Worm (Caenorhabditis elegans) whole organism, L1 larva: Measurements from ENCODE around the gene rab-30.
A peak's percentile ranks its signal among the peaks of the same experiment; 100 is the strongest.

Experiments
- C16A3.4 ChIP-seq: fragments of 150-350 bp; optimal IDR thresholded peaks from 2 replicates; lab custom pipeline; 2014; ENCODE audit warnings: missing biosample characterization, missing genetic modification characterization
- C34B4.2 ChIP-seq: sonication (generic microtip); optimal IDR thresholded peaks from 2 replicates; lab custom pipeline; 2017; ENCODE audit warnings: mild to moderate bottlenecking, missing genetic modification characterization, missing compliant biosample characterization
- aha-1 ChIP-seq: fragments of 150-350 bp; optimal IDR thresholded peaks from 2 replicates; lab custom pipeline; 2014; ENCODE audit warnings: missing biosample characterization, missing genetic modification characterization
- aly-2 ChIP-seq: fragments of 150-350 bp; optimal IDR thresholded peaks from 2 replicates; lab custom pipeline; 2014; ENCODE audit warnings: missing biosample characterization, missing genetic modification characterization
- blmp-1 ChIP-seq: fragments of 150-350 bp; optimal IDR thresholded peaks from 2 replicates; lab custom pipeline; 2014; ENCODE audit warnings: missing biosample characterization, missing genetic modification characterization
- ceh-63 ChIP-seq: fragments of 200-800 bp; sonication (Bioruptor generic); optimal IDR thresholded peaks from 2 replicates; lab custom pipeline; 2018; ENCODE audit warnings: mild to moderate bottlenecking, missing genetic modification characterization, missing compliant biosample characterization
- ceh-90 ChIP-seq: sonication (generic microtip); optimal IDR thresholded peaks from 2 replicates; lab custom pipeline; 2016; ENCODE audit warnings: missing genetic modification characterization, missing compliant biosample characterization
- dsc-1 ChIP-seq: sonication (generic microtip); optimal IDR thresholded peaks from 2 replicates; lab custom pipeline; 2016; ENCODE audit warnings: mild to moderate bottlenecking, missing genetic modification characterization, missing compliant biosample characterization
- efl-1 ChIP-seq, 4 experiments: fragments of 150-350 bp; optimal IDR thresholded peaks in 3 of 4; peaks in 1 of 4; 1 replicate in 1 of 4; 2 replicates in 3 of 4; lab custom pipeline; 2014; ENCODE audit warnings: missing biosample characterization in 2 of 4, missing genetic modification characterization in 2 of 4, missing genetic modification reagents in 2 of 4
- fkh-10 ChIP-seq: sonication (generic microtip); optimal IDR thresholded peaks from 2 replicates; lab custom pipeline; 2017; ENCODE audit warnings: missing biosample characterization, missing genetic modification reagents, missing genetic modification characterization
- fkh-4 ChIP-seq: sonication (generic microtip); optimal IDR thresholded peaks from 2 replicates; lab custom pipeline; 2016; ENCODE audit warnings: missing compliant biosample characterization, missing genetic modification characterization, borderline replicate concordance
- fkh-8 ChIP-seq: sonication (generic microtip); optimal IDR thresholded peaks from 2 replicates; lab custom pipeline; 2016; ENCODE audit warnings: mild to moderate bottlenecking, missing genetic modification characterization, missing compliant biosample characterization
- grh-1 ChIP-seq: fragments of 200-800 bp; sonication (Bioruptor generic); IDR thresholded peaks from 2 replicates; pipeline ENCODE4 v1.3.6; 2022; ENCODE audit warnings: missing genetic modification reagents, missing genetic modification characterization, missing compliant biosample characterization
- hlh-17 ChIP-seq: fragments of 200-800 bp; sonication (Bioruptor generic); optimal IDR thresholded peaks from 2 replicates; lab custom pipeline; 2018; ENCODE audit warnings: missing genetic modification characterization, mild to moderate bottlenecking, missing compliant biosample characterization, moderate library complexity, borderline replicate concordance
- jun-1 ChIP-seq: fragments of 150-350 bp; optimal IDR thresholded peaks from 2 replicates; lab custom pipeline; 2014; ENCODE audit warnings: missing biosample characterization, missing genetic modification reagents, missing genetic modification characterization
- lin-14 ChIP-seq: fragments of 200-800 bp; sonication (Bioruptor generic); optimal IDR thresholded peaks from 2 replicates; lab custom pipeline; 2018; ENCODE audit warnings: mild to moderate bottlenecking, missing genetic modification characterization, moderate library complexity, missing compliant biosample characterization
- lir-3 ChIP-seq: sonication (generic microtip); optimal IDR thresholded peaks from 2 replicates; lab custom pipeline; 2016; ENCODE audit warnings: mild to moderate bottlenecking, missing genetic modification characterization, moderate library complexity, missing compliant biosample characterization; ENCODE audit not compliant: poor library complexity
- lsy-2 ChIP-seq, 2 experiments: fragments of 150-350 bp; optimal IDR thresholded peaks; 2 replicates each; lab custom pipeline; 2014; ENCODE audit warnings: missing biosample characterization in 2 of 2, missing genetic modification characterization in 2 of 2
- mab-9 ChIP-seq: fragments of 200-800 bp; sonication (Bioruptor generic); IDR thresholded peaks from 2 replicates; pipeline ENCODE4 v1.3.6; 2022; ENCODE audit warnings: missing genetic modification reagents, missing genetic modification characterization, missing compliant biosample characterization
- mdl-1 ChIP-seq, 2 experiments: fragments of 150-350 bp; optimal IDR thresholded peaks; 2 replicates each; lab custom pipeline; 2014 to 2017; ENCODE audit warnings: missing biosample characterization in 2 of 2, missing genetic modification characterization in 2 of 2, inconsistent platforms in 1 of 2
- mef-2 ChIP-seq: fragments of 150-350 bp; optimal IDR thresholded peaks from 2 replicates; lab custom pipeline; 2014; ENCODE audit warnings: missing biosample characterization, missing genetic modification characterization
- nhr-19 ChIP-seq: fragments of 200-800 bp; sonication (Bioruptor generic); conservative IDR thresholded peaks from 2 replicates; pipeline ENCODE4 v1.3.6; 2022; ENCODE audit warnings: missing genetic modification characterization, missing compliant biosample characterization
- nhr-28 ChIP-seq: fragments of 150-350 bp; optimal IDR thresholded peaks from 2 replicates; lab custom pipeline; 2014; ENCODE audit warnings: missing biosample characterization, missing genetic modification characterization
- nhr-77 ChIP-seq: fragments of 150-350 bp; optimal IDR thresholded peaks from 2 replicates; lab custom pipeline; 2014; ENCODE audit warnings: missing biosample characterization, missing genetic modification characterization
- nhr-84 ChIP-seq: sonication (generic microtip); optimal IDR thresholded peaks from 2 replicates; lab custom pipeline; 2017; ENCODE audit warnings: missing biosample characterization, missing genetic modification characterization
- nhr-85 ChIP-seq: sonication (generic microtip); peaks from one replicate; lab custom pipeline; 2016; ENCODE audit warnings: missing genetic modification characterization, inconsistent platforms, missing compliant biosample characterization
- nhr-90 ChIP-seq: sonication (generic microtip); optimal IDR thresholded peaks from 2 replicates; lab custom pipeline; 2016; ENCODE audit warnings: mild to moderate bottlenecking, missing genetic modification characterization, missing compliant biosample characterization; ENCODE audit not compliant: poor library complexity
- pqm-1 ChIP-seq: sonication (generic microtip); optimal IDR thresholded peaks from 3 replicates; lab custom pipeline; 2017; ENCODE audit warnings: missing biosample characterization, missing genetic modification characterization
- skn-1 ChIP-seq: fragments of 150-350 bp; optimal IDR thresholded peaks from 2 replicates; lab custom pipeline; 2014; ENCODE audit warnings: missing biosample characterization, missing genetic modification characterization
- snu-23 ChIP-seq: sonication (generic microtip); optimal IDR thresholded peaks from 2 replicates; lab custom pipeline; 2016; ENCODE audit warnings: missing genetic modification characterization, missing compliant biosample characterization
- sptf-1 ChIP-seq: fragments of 150-350 bp; optimal IDR thresholded peaks from 2 replicates; lab custom pipeline; 2014; ENCODE audit warnings: missing biosample characterization, missing genetic modification characterization
- swsn-7 ChIP-seq: sonication (generic microtip); optimal IDR thresholded peaks from 2 replicates; lab custom pipeline; 2016; ENCODE audit warnings: missing genetic modification characterization, missing compliant biosample characterization
- tlp-1 ChIP-seq: fragments of 150-350 bp; optimal IDR thresholded peaks from 2 replicates; lab custom pipeline; 2014; ENCODE audit warnings: missing biosample characterization, missing genetic modification characterization
- unc-86 ChIP-seq: sonication (generic microtip); optimal IDR thresholded peaks from 2 replicates; lab custom pipeline; 2016; ENCODE audit warnings: missing genetic modification characterization, missing compliant biosample characterization
- vab-15 ChIP-seq: sonication (generic microtip); optimal IDR thresholded peaks from 2 replicates; lab custom pipeline; 2017; ENCODE audit warnings: missing genotype, mild to moderate bottlenecking, missing genetic modification characterization, missing compliant biosample characterization
- xbp-1 ChIP-seq: sonication (generic microtip); optimal IDR thresholded peaks from 2 replicates; lab custom pipeline; 2016; ENCODE audit warnings: missing genetic modification characterization, missing compliant biosample characterization
- zag-1 ChIP-seq: fragments of 150-350 bp; optimal IDR thresholded peaks from 2 replicates; lab custom pipeline; 2014; ENCODE audit warnings: missing biosample characterization, missing genetic modification characterization
- zip-4 ChIP-seq: fragments of 200-800 bp; sonication (Bioruptor generic); optimal IDR thresholded peaks from 2 replicates; lab custom pipeline; 2018; ENCODE audit warnings: mild to moderate bottlenecking, missing genetic modification characterization, moderate library complexity, missing compliant biosample characterization

The rab-30 gene

DNA sequence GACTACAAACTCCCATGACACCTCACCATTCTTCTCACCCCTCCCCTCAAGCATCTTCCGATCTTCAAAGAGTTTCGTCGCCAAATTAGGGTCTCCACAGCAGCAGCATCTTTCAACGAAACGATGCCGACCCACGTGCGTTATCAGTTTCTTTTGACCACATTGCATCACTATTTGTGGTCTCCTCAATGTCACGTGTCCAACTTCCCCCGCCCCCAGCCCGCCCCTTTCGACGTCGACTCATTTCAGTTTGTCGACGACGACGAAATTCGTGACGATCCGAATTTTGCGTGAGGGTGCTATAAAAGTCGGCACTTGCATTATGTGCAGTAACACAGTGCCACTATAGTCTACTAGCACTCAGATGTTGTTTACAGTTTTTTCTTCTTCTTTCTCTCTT is 26.2 kb upstream of the rab-30 start (continued):
- TF ChIP-seq mef-2 (tag; lab: Kevin White, UChicago) (no peak), nhr-90 (peak; percentile 23), tlp-1 (no peak), fkh-8 (tag; lab: Kevin White, UChicago) (no peak), fkh-4 (no peak), vab-15 (tag; lab: Kevin White, UChicago) (no peak), xbp-1 (tag; lab: Kevin White, UChicago) (no peak), nhr-19 (GFP tag; lab: Robert Waterston, UW) (peak; percentile 62), hlh-17 (GFP tag; lab: Kevin White, UChicago) (no peak), zag-1 (tag; lab: Kevin White, UChicago) (no peak), C16A3.4 (no peak), jun-1 (tag; lab: Kevin White, UChicago) (no peak), aha-1 (tag; lab: Kevin White, UChicago) (no peak), unc-86 (tag; lab: Kevin White, UChicago) (no peak), C34B4.2 (tag; lab: Kevin White, UChicago) (no peak), nhr-84 (tag; lab: Kevin White, UChicago) (no peak), blmp-1 (tag; lab: Kevin White, UChicago) (peak; percentile 33), fkh-10 (GFP tag; lab: Kevin White, UChicago) (no peak), ceh-90 (tag; lab: Kevin White, UChicago) (no peak), aly-2 (no peak), efl-1 (optimal IDR thresholded peaks at IDR 0.05; lab: Kevin White, UChicago) (no peak), efl-1 (GFP tag; optimal IDR thresholded peaks at IDR 0.05 in 1 of 2; lab: Kevin White, UChicago) (peak in 1 of 2 experiments; percentile 64), lir-3 (no peak), zip-4 (GFP tag; lab: Kevin White, UChicago) (no peak), nhr-28 (tag; lab: Kevin White, UChicago) (no peak)
- TF ChIP-seq, all 84 proteins: peak for 15

DNA sequence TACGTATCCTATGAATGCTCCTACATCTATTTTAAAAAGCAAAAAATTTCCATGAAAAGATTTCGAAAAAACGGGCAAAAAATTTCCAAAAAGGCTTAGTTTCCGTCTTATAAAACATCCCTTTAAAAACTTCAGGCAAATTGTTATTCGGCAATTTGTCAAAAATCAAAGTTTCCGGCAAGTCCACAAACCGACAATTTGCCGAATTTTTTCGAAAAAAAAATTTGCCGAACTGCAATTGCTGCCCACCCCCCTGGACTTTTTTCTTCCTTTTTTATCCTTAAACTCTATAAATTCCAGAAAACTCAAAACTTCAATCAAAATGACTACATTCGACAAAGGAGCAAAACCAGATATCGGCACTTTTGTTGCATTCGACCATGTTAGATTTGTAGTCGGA is 25.2 kb upstream of the rab-30 start, which contains the start of gene hpd-1:
Gene hpd-1, plus strand, starts transcription at position 301 of the 400 bp plus-strand sequence.
- TF ChIP-seq jun-1 (tag; lab: Kevin White, UChicago), result no peak
- no peak for TF ChIP-seq lin-14 (GFP tag; lab: Kevin White, UChicago)
- TF ChIP-seq mdl-1 (tag; optimal IDR thresholded peaks at IDR 0.05; lab: Kevin White, UChicago), result no peak
- TF ChIP-seq zip-4 (GFP tag; lab: Kevin White, UChicago), result no peak
- TF ChIP-seq ceh-63 (GFP tag; lab: Kevin White, UChicago), result no peak
- TF ChIP-seq lsy-2 (tag; optimal IDR thresholded peaks at IDR 0.05; lab: Kevin White, UChicago), result no peak
- no peak for TF ChIP-seq nhr-19 (GFP tag; lab: Robert Waterston, UW)
- no peak for TF ChIP-seq aha-1 (tag; lab: Kevin White, UChicago)
- no peak for TF ChIP-seq sptf-1
- no peak for TF ChIP-seq dsc-1
- TF ChIP-seq grh-1 (GFP tag; lab: Robert Waterston, UW), result no peak

DNA sequence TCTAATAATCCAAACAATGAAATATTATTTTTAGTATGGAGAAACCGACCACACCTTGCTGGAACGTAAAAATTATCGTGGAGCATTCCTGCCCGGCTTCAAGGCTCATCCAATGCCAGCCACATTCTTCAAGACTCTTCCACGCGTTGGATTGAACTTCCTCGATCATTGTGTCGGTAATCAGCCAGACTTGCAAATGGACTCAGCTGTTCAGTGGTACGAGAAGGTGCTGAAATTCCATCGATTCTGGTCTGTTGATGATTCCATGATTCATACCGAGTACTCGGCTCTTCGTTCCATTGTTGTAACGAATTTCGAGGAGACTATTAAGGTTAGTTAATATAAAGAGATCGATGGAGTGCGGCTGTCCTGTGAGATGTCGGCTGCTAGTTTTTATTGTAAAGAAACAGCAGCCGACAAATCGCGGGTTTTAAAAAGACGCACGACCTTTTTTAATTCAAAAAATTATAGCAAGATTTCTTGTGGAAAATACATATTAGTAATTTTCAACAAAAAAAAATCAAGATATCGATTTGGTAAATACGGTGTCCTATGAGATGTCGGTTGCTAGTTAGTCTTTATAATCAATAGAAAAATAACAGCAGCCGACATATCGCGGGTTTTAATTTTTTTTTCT is 24.2 kb upstream of the rab-30 start:
- TF ChIP-seq nhr-19 (GFP tag; lab: Robert Waterston, UW) (no peak), nhr-90 (peak; percentile 16), nhr-77 (tag; lab: Kevin White, UChicago) (no peak), swsn-7 (tag; lab: Kevin White, UChicago) (no peak), nhr-85 (peak; percentile 15), mab-9 (no peak), pqm-1 (tag; lab: Kevin White, UChicago) (no peak), snu-23 (GFP tag; lab: Kevin White, UChicago) (no peak), zip-4 (GFP tag; lab: Kevin White, UChicago) (no peak), skn-1 (tag; lab: Kevin White, UChicago) (no peak), efl-1 (optimal IDR thresholded peaks at IDR 0.05; lab: Kevin White, UChicago) (no peak), efl-1 (GFP tag; optimal IDR thresholded peaks at IDR 0.05 in 1 of 2; lab: Kevin White, UChicago) (no peak)
